Worm (Caenorhabditis elegans) whole organism, young adult: Measurements from ENCODE around the gene C28H8.3.

Experiments used
- F49E8.2 ChIP-seq: sonication (generic microtip); optimal IDR thresholded peaks from 3 replicates; lab custom pipeline; 2017; ENCODE audit warnings: missing genetic modification characterization, mild to moderate bottlenecking, missing compliant biosample characterization, antibody characterized with exemption, moderate library complexity; ENCODE audit not compliant: insufficient read depth
- F52B5.7 ChIP-seq: sonication (generic microtip); optimal IDR thresholded peaks from 2 replicates; lab custom pipeline; 2016; ENCODE audit warnings: mild to moderate bottlenecking, missing genetic modification characterization, missing compliant biosample characterization
- athp-1 ChIP-seq: sonication (generic microtip); optimal IDR thresholded peaks from 2 replicates; lab custom pipeline; 2017; ENCODE audit warnings: mild to moderate bottlenecking, missing genetic modification characterization, missing compliant biosample characterization
- dox-1 ChIP-seq: fragments of 200-800 bp; sonication (Bioruptor generic); IDR thresholded peaks from 2 replicates; pipeline ENCODE4 v1.3.6; 2022; ENCODE audit warnings: missing genetic modification reagents, missing genetic modification characterization, missing compliant biosample characterization
- dpl-1 ChIP-seq: fragments of 150-350 bp; optimal IDR thresholded peaks from 2 replicates; lab custom pipeline; 2014; ENCODE audit warnings: missing biosample characterization, missing genetic modification reagents, missing genetic modification characterization
- lin-54 ChIP-seq: fragments of 200-800 bp; sonication (Bioruptor generic); optimal IDR thresholded peaks from 2 replicates; lab custom pipeline; 2018; ENCODE audit warnings: mild to moderate bottlenecking, missing genetic modification characterization, missing compliant biosample characterization
- lsl-1 ChIP-seq: fragments of 200-800 bp; sonication (Bioruptor generic); optimal IDR thresholded peaks from 2 replicates; lab custom pipeline; 2018; ENCODE audit warnings: mild to moderate bottlenecking, missing genetic modification characterization, moderate library complexity, missing compliant biosample characterization
- nhr-120 ChIP-seq: fragments of 200-800 bp; sonication (Bioruptor generic); IDR thresholded peaks from 2 replicates; pipeline ENCODE4 v1.3.6; 2022; ENCODE audit warnings: missing genetic modification characterization, missing compliant biosample characterization
- pha-4 ChIP-seq: fragments of 150-350 bp; sonication (generic microtip); optimal IDR thresholded peaks from 2 replicates; lab custom pipeline; 2014; ENCODE audit warnings: missing biosample characterization, missing genetic modification reagents, missing genetic modification characterization

DNA sequence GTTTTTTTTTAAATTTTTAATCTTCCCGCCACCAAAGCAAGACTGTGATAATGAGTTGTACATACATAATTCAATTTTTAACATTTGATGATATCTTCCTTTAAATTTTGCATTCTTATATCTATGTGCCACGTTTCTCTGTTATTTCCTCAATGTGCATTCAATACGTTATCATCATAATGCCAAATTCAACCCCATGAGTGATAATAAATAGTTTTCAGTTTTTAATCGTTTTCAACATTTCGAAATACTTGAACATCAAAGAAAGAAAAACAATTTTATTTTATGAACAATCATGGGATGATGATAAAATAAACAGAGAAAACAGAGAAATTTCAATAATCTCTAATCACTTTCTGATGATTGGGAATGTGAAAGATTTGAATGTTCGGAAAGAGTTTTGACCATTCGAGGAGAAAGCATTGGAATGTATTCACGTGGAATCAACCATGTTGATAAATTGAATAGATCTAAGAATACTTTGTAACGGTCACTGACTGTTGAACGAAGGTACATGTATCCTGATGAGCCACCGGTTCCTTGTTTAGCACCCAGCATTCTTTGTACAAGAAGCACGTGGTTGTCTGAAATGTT, 9.0 kb downstream of the C28H8.3 start:
- TF ChIP-seq lsl-1 (GFP tag; lab: Kevin White, UChicago) (no peak), dox-1 (GFP tag; lab: Robert Waterston, UW) (no peak), pha-4 (tag; lab: Kevin White, UChicago) (no peak), F52B5.7 (tag; lab: Kevin White, UChicago) (no peak), lin-54 (GFP tag; lab: Kevin White, UChicago) (no peak), nhr-120 (GFP tag; lab: Robert Waterston, UW) (no peak), F49E8.2 (tag; lab: Kevin White, UChicago) (no peak), athp-1 (no peak), dpl-1 (GFP tag; lab: Kevin White, UChicago) (no peak)
